Worm (Caenorhabditis elegans) whole organism, L3 larva: Measurements from ENCODE around the gene C06H5.14.

Experiments
- R02D3.7 ChIP-seq: fragments of 150-350 bp; optimal IDR thresholded peaks from 2 replicates; lab custom pipeline; 2014; ENCODE audit warnings: missing biosample characterization, missing genetic modification characterization
- ZK546.5 ChIP-seq: sonication (generic microtip); optimal IDR thresholded peaks from 2 replicates; lab custom pipeline; 2017; ENCODE audit warnings: missing biosample characterization, missing genetic modification characterization
- aly-2 ChIP-seq: fragments of 150-350 bp; optimal IDR thresholded peaks from 2 replicates; lab custom pipeline; 2014; ENCODE audit warnings: missing biosample characterization, missing genetic modification characterization
- ama-1 ChIP-seq: fragments of 150-350 bp; optimal IDR thresholded peaks from 2 replicates; lab custom pipeline; 2018
- ceh-16 ChIP-seq: sonication (generic microtip); optimal IDR thresholded peaks from 2 replicates; lab custom pipeline; 2017; ENCODE audit warnings: missing biosample characterization, missing genetic modification characterization
- ceh-28 ChIP-seq: fragments of 150-350 bp; optimal IDR thresholded peaks from 2 replicates; lab custom pipeline; 2014; ENCODE audit warnings: missing biosample characterization, missing genetic modification reagents, missing genetic modification characterization
- ceh-9 ChIP-seq: sonication (generic microtip); optimal IDR thresholded peaks from 2 replicates; lab custom pipeline; 2018; ENCODE audit warnings: missing biosample characterization, missing genetic modification characterization
- egl-27 ChIP-seq: sonication (generic microtip); optimal IDR thresholded peaks from 4 replicates; lab custom pipeline; 2017; ENCODE audit warnings: missing biosample characterization, missing genetic modification reagents, missing genetic modification characterization
- egl-5 ChIP-seq: fragments of 150-350 bp; optimal IDR thresholded peaks from 2 replicates; lab custom pipeline; 2017; ENCODE audit warnings: missing biosample characterization, missing genetic modification reagents, missing genetic modification characterization, inconsistent platforms
- elt-1 ChIP-seq: fragments of 150-350 bp; optimal IDR thresholded peaks from 2 replicates; lab custom pipeline; 2014; ENCODE audit warnings: missing biosample characterization, missing genetic modification characterization
- elt-2 ChIP-seq: sonication (generic microtip); optimal IDR thresholded peaks from 2 replicates; lab custom pipeline; 2016; ENCODE audit warnings: missing genetic modification reagents, mild to moderate bottlenecking, missing genetic modification characterization, missing compliant biosample characterization
- eor-1 ChIP-seq, 2 experiments: fragments of 150-350 bp; optimal IDR thresholded peaks; 2 replicates each; lab custom pipeline; 2014 to 2018; ENCODE audit warnings: missing biosample characterization in 2 of 2, missing genetic modification characterization in 2 of 2
- fos-1 ChIP-seq: fragments of 150-350 bp; optimal IDR thresholded peaks from 2 replicates; lab custom pipeline; 2014; ENCODE audit warnings: missing biosample characterization, missing genetic modification characterization
- hmg-11 ChIP-seq: sonication (generic microtip); optimal IDR thresholded peaks from 2 replicates; lab custom pipeline; 2016; ENCODE audit warnings: missing genetic modification characterization, missing compliant biosample characterization
- lsy-12 ChIP-seq: sonication (generic microtip); optimal IDR thresholded peaks from 2 replicates; lab custom pipeline; 2016; ENCODE audit warnings: mild to moderate bottlenecking, missing genetic modification characterization, missing compliant biosample characterization
- mdl-1 ChIP-seq: fragments of 150-350 bp; optimal IDR thresholded peaks from 2 replicates; lab custom pipeline; 2014; ENCODE audit warnings: missing biosample characterization, missing genetic modification characterization
- mml-1 ChIP-seq: fragments of 150-350 bp; sonication (generic microtip); optimal IDR thresholded peaks from 3 replicates; lab custom pipeline; 2014; ENCODE audit warnings: missing biosample characterization, missing genetic modification characterization
- nfya-1 ChIP-seq: sonication (generic microtip); optimal IDR thresholded peaks from 2 replicates; lab custom pipeline; 2017; ENCODE audit warnings: missing genetic modification characterization, mild to moderate bottlenecking, missing compliant biosample characterization, antibody characterized with exemption, moderate library complexity; ENCODE audit not compliant: insufficient read depth
- nhr-23 ChIP-seq: fragments of 150-350 bp; optimal IDR thresholded peaks from 2 replicates; lab custom pipeline; 2014; ENCODE audit warnings: missing biosample characterization, missing genetic modification reagents, missing genetic modification characterization
- nhr-237 ChIP-seq: fragments of 150-350 bp; optimal IDR thresholded peaks from 2 replicates; lab custom pipeline; 2014; ENCODE audit warnings: missing biosample characterization, missing genetic modification characterization
- nhr-25 ChIP-seq: sonication (generic microtip); optimal IDR thresholded peaks from 2 replicates; lab custom pipeline; 2017; ENCODE audit warnings: missing biosample characterization, missing genetic modification characterization
- nhr-43 ChIP-seq: sonication (generic microtip); optimal IDR thresholded peaks from 2 replicates; lab custom pipeline; 2016; ENCODE audit warnings: mild to moderate bottlenecking, missing genetic modification characterization, missing compliant biosample characterization; ENCODE audit not compliant: poor library complexity, severe bottlenecking
- nhr-76 ChIP-seq: fragments of 150-350 bp; sonication (generic microtip); optimal IDR thresholded peaks from 5 replicates; lab custom pipeline; 2014; ENCODE audit warnings: missing biosample characterization, missing genetic modification characterization
- nhr-77 ChIP-seq: fragments of 150-350 bp; optimal IDR thresholded peaks from 2 replicates; lab custom pipeline; 2014; ENCODE audit warnings: missing biosample characterization, missing genetic modification characterization
- pha-4 ChIP-seq: fragments of 150-350 bp; optimal IDR thresholded peaks from 2 replicates; lab custom pipeline; 2014; ENCODE audit warnings: missing biosample characterization, missing genetic modification reagents, missing genetic modification characterization
- pqm-1 ChIP-seq: fragments of 150-350 bp; optimal IDR thresholded peaks from 2 replicates; lab custom pipeline; 2017; ENCODE audit warnings: missing biosample characterization, missing genetic modification characterization, inconsistent platforms
- sea-2 ChIP-seq: fragments of 150-350 bp; sonication (generic microtip); optimal IDR thresholded peaks from 4 replicates; lab custom pipeline; 2014; ENCODE audit warnings: missing biosample characterization, missing genetic modification reagents, missing genetic modification characterization
- snpc-4 ChIP-seq: fragments of 150-350 bp; optimal IDR thresholded peaks from 2 replicates; lab custom pipeline; 2014; ENCODE audit warnings: missing biosample characterization, missing genetic modification characterization
- tbx-2 ChIP-seq: sonication (generic microtip); optimal IDR thresholded peaks from 2 replicates; lab custom pipeline; 2016; ENCODE audit warnings: mild to moderate bottlenecking, missing genetic modification characterization, missing compliant biosample characterization
- unc-39 ChIP-seq: sonication (generic microtip); optimal IDR thresholded peaks from 4 replicates; lab custom pipeline; 2017; ENCODE audit warnings: missing biosample characterization, missing genetic modification characterization
- zag-1 ChIP-seq: fragments of 150-350 bp; optimal IDR thresholded peaks from 2 replicates; lab custom pipeline; 2014; ENCODE audit warnings: missing biosample characterization, missing genetic modification characterization
- ztf-11 ChIP-seq: fragments of 150-350 bp; optimal IDR thresholded peaks from 2 replicates; lab custom pipeline; 2014; ENCODE audit warnings: missing biosample characterization, missing genetic modification characterization
- ztf-4 ChIP-seq: fragments of 150-350 bp; optimal IDR thresholded peaks from 2 replicates; lab custom pipeline; 2014; ENCODE audit warnings: missing biosample characterization, missing genetic modification characterization

The C06H5.14 gene

ce11 chrV:17943877-17944472 lies 40.0 kb downstream of the C06H5.14 start:
- no peak for TF ChIP-seq ama-1 (lab: Kevin White, UChicago)
- TF ChIP-seq fos-1 = no peak
- TF ChIP-seq egl-5 = no peak
- TF ChIP-seq nhr-76 (tag; lab: Kevin White, UChicago) = no peak
- TF ChIP-seq aly-2 (tag; lab: Kevin White, UChicago) = no peak
- TF ChIP-seq nhr-23 (tag; lab: Kevin White, UChicago) = no peak

- no peak for TF ChIP-seq nhr-76 (tag; lab: Kevin White, UChicago)
- TF ChIP-seq ZK546.5 = no peak
- TF ChIP-seq mdl-1 (tag; lab: Kevin White, UChicago) = no peak
- TF ChIP-seq aly-2 (tag; lab: Kevin White, UChicago) = no peak
- no peak for TF ChIP-seq ceh-28 (tag; lab: Kevin White, UChicago)
- no peak for TF ChIP-seq nhr-77 (tag; lab: Kevin White, UChicago)
- TF ChIP-seq pha-4 = no peak
- no peak for TF ChIP-seq hmg-11 (tag; lab: Kevin White, UChicago)
- TF ChIP-seq ceh-16 (tag; lab: Kevin White, UChicago) = no peak
- TF ChIP-seq nhr-25 (tag; lab: Kevin White, UChicago) = no peak
These were observed 41.0 kb downstream of the C06H5.14 start for ce11 chrV:17944849-17945452.

ce11 chrV:17945460-17945859 lies 41.5 kb downstream of the C06H5.14 start:
- no peak for TF ChIP-seq eor-1 (tag; optimal IDR thresholded peaks at IDR 0.05; lab: Kevin White, UChicago)
- TF ChIP-seq ztf-11 (tag; lab: Kevin White, UChicago) = no peak
- no peak for TF ChIP-seq zag-1
- TF ChIP-seq ama-1 (lab: Kevin White, UChicago) = no peak
- TF ChIP-seq tbx-2 = no peak
- no peak for TF ChIP-seq hmg-11 (tag; lab: Kevin White, UChicago)
- no peak for TF ChIP-seq nfya-1 (tag; lab: Kevin White, UChicago)
- no peak for TF ChIP-seq ZK546.5
- no peak for TF ChIP-seq nhr-77 (tag; lab: Kevin White, UChicago)
- no peak for TF ChIP-seq elt-1 (tag; lab: Kevin White, UChicago)
- no peak for TF ChIP-seq snpc-4 (tag; lab: Kevin White, UChicago)
- TF ChIP-seq ztf-4 (tag; lab: Kevin White, UChicago) = no peak
- no peak for TF ChIP-seq nhr-237 (tag; lab: Kevin White, UChicago)
- no peak for TF ChIP-seq ceh-16 (tag; lab: Kevin White, UChicago)
- TF ChIP-seq aly-2 (tag; lab: Kevin White, UChicago) = no peak
- TF ChIP-seq mml-1 = no peak
- no peak for TF ChIP-seq ceh-9 (tag; lab: Kevin White, UChicago)

ce11 chrV:17947266-17947665 lies 43.3 kb downstream of the C06H5.14 start:
- TF ChIP-seq tbx-2 = no peak
- TF ChIP-seq, all 47 proteins: peak for 0

ce11 chrV:17948036-17948691 lies 44.2 kb downstream of the C06H5.14 start:
- no peak for TF ChIP-seq egl-27 (tag; lab: Kevin White, UChicago)
- peak; percentile 5 for TF ChIP-seq hmg-11 (tag; lab: Kevin White, UChicago)
- no peak for TF ChIP-seq nhr-23 (tag; lab: Kevin White, UChicago)

ce11 chrV:17949093-17949492 lies 45.2 kb downstream of the C06H5.14 start, which contains the start of gene dpy-21:
dpy-21 (minus strand) TSS chrV:17949193.
- no peak for TF ChIP-seq eor-1 (tag; optimal IDR thresholded peaks at IDR 0.05; lab: Kevin White, UChicago)
- no peak for TF ChIP-seq hmg-11 (tag; lab: Kevin White, UChicago)
- TF ChIP-seq pha-4 = no peak
- TF ChIP-seq unc-39 (tag; lab: Kevin White, UChicago) = no peak
- no peak for TF ChIP-seq elt-1 (tag; lab: Kevin White, UChicago)
- TF ChIP-seq nhr-25 (tag; lab: Kevin White, UChicago) = no peak
- no peak for TF ChIP-seq ZK546.5
- TF ChIP-seq nhr-43 = no peak
- TF ChIP-seq elt-2 = no peak
- TF ChIP-seq nhr-77 (tag; lab: Kevin White, UChicago) = no peak
- no peak for TF ChIP-seq nfya-1 (tag; lab: Kevin White, UChicago)
- TF ChIP-seq ama-1 (lab: Kevin White, UChicago) = no peak
- no peak for TF ChIP-seq egl-27 (tag; lab: Kevin White, UChicago)
- no peak for TF ChIP-seq pqm-1 (tag; lab: Kevin White, UChicago)
- no peak for TF ChIP-seq lsy-12 (tag; lab: Kevin White, UChicago)
- no peak for TF ChIP-seq R02D3.7 (tag; lab: Kevin White, UChicago)
- TF ChIP-seq sea-2 (GFP tag; lab: Kevin White, UChicago) = no peak
